Worm (Caenorhabditis elegans) whole organism, L4/young adult: ENCODE results near the gene srh-3.

Experiments
- dao-5 ChIP-seq: sonication (generic microtip); optimal IDR thresholded peaks from 2 replicates; lab custom pipeline; 2016; ENCODE audit warnings: missing genotype, missing genetic modification characterization, moderate library complexity, missing compliant biosample characterization
- him-1 ChIP-seq: sonication (generic microtip); optimal IDR thresholded peaks from 2 replicates; lab custom pipeline; 2016; ENCODE audit warnings: missing genotype, missing genetic modification reagents, missing genetic modification characterization, missing compliant biosample characterization

- TF ChIP-seq dao-5 (tag; lab: Kevin White, UChicago), result no peak
- TF ChIP-seq him-1 (tag; lab: Kevin White, UChicago), result no peak
These were observed 42.4 kb upstream of the srh-3 start, which contains the start of gene str-221 for ce11 chrV:1640008-1640407.
